Fruit fly (Drosophila melanogaster) whole organism, pupa: ENCODE results near the gene CG4691.
"Not testable (repeated sequence)": the region's sequence is repeated elsewhere in the genome, so short reads cannot be mapped to it uniquely, and the experiment has no call there.

Experiments used
- CG10348 ChIP-seq: fragments of 200-800 bp; sonication (Bioruptor generic); IDR thresholded peaks from 2 replicates; pipeline ENCODE4 v1.3.6; 2022; ENCODE audit warnings: missing biosample characterization, missing genetic modification characterization
- CG12605 ChIP-seq: fragments of 200-800 bp; sonication (Bioruptor generic); IDR thresholded peaks from 2 replicates; pipeline ENCODE4 v1.3.6; 2022; ENCODE audit warnings: missing biosample characterization, missing genetic modification characterization
- CG13204 ChIP-seq: fragments of 200-800 bp; sonication (Bioruptor generic); optimal IDR thresholded peaks from 2 replicates; lab custom pipeline; 2018; ENCODE audit warnings: missing biosample characterization, mild to moderate bottlenecking, missing genetic modification characterization, moderate library complexity
- CG14655 ChIP-seq: fragments of 200-800 bp; sonication (Bioruptor generic); optimal IDR thresholded peaks from 3 replicates; lab custom pipeline; 2017; ENCODE audit warnings: mild to moderate bottlenecking, missing biosample characterization, missing genetic modification reagents, missing genetic modification characterization
- CG15710 ChIP-seq: fragments of 200-800 bp; sonication (Bioruptor generic); optimal IDR thresholded peaks from 2 replicates; lab custom pipeline; 2018; ENCODE audit warnings: missing biosample characterization, mild to moderate bottlenecking, missing genetic modification characterization, moderate library complexity
- CG17806 ChIP-seq: fragments of 200-800 bp; sonication (Bioruptor generic); optimal IDR thresholded peaks from 2 replicates; lab custom pipeline; 2018; ENCODE audit warnings: missing biosample characterization, mild to moderate bottlenecking, missing genetic modification characterization, moderate library complexity
- CG32121 ChIP-seq: fragments of 200-800 bp; sonication (Bioruptor generic); IDR thresholded peaks from 2 replicates; pipeline ENCODE4 v1.3.6; 2022; ENCODE audit warnings: missing biosample characterization, missing genetic modification characterization
- CG4496 ChIP-seq: fragments of 200-800 bp; sonication (Bioruptor generic); IDR thresholded peaks from 3 replicates; pipeline ENCODE4 v1.3.6; 2022; ENCODE audit warnings: missing biosample characterization, missing genetic modification characterization
- CG8159 ChIP-seq: fragments of 200-800 bp; sonication (Bioruptor generic); optimal IDR thresholded peaks from 3 replicates; lab custom pipeline; 2018; ENCODE audit warnings: missing biosample characterization, mild to moderate bottlenecking, missing genetic modification characterization, moderate library complexity
- CG8301 ChIP-seq: fragments of 200-800 bp; sonication (Bioruptor generic); optimal IDR thresholded peaks from 2 replicates; lab custom pipeline; 2018; ENCODE audit warnings: missing biosample characterization, mild to moderate bottlenecking, missing genetic modification characterization
- CG9948 ChIP-seq: fragments of 200-800 bp; sonication (Bioruptor generic); optimal IDR thresholded peaks from 2 replicates; lab custom pipeline; 2018; ENCODE audit warnings: missing biosample characterization, mild to moderate bottlenecking, missing genetic modification characterization, moderate library complexity
- D1 ChIP-seq: fragments of 200-800 bp; sonication (Bioruptor generic); optimal IDR thresholded peaks from 2 replicates; lab custom pipeline; 2018; ENCODE audit warnings: missing biosample characterization, mild to moderate bottlenecking, missing genetic modification characterization, moderate library complexity
- EcR ChIP-seq: fragments of 200-800 bp; sonication (Bioruptor generic); optimal IDR thresholded peaks from 3 replicates; lab custom pipeline; 2019; ENCODE audit warnings: missing biosample characterization, missing genetic modification characterization, mild to moderate bottlenecking, moderate library complexity, missing genetic modification reagents
- Ets98B ChIP-seq: fragments of 200-800 bp; sonication (Bioruptor generic); IDR thresholded peaks from 2 replicates; pipeline ENCODE4 v1.3.6; 2022; ENCODE audit warnings: missing biosample characterization, missing genetic modification characterization
- Pif1A ChIP-seq: fragments of 200-800 bp; sonication (Bioruptor generic); optimal IDR thresholded peaks from 3 replicates; lab custom pipeline; 2016; ENCODE audit warnings: missing biosample characterization, missing genetic modification characterization
- Pif1B ChIP-seq: fragments of 200-800 bp; sonication (Bioruptor generic); optimal IDR thresholded peaks from 3 replicates; lab custom pipeline; 2016; ENCODE audit warnings: missing biosample characterization, missing genetic modification characterization
- Snoo ChIP-seq: fragments of 200-800 bp; sonication (Bioruptor generic); optimal IDR thresholded peaks from 3 replicates; lab custom pipeline; 2017; ENCODE audit warnings: missing biosample characterization, mild to moderate bottlenecking, missing genetic modification characterization, inconsistent platforms
- fd96Ca ChIP-seq: fragments of 200-800 bp; sonication (Bioruptor generic); IDR thresholded peaks from 3 replicates; pipeline ENCODE4 v1.3.6; 2022; ENCODE audit warnings: missing biosample characterization, missing genetic modification characterization
- gl ChIP-seq: fragments of 200-800 bp; sonication (Bioruptor generic); optimal IDR thresholded peaks from 2 replicates; lab custom pipeline; 2018; ENCODE audit warnings: missing biosample characterization, mild to moderate bottlenecking, missing genetic modification characterization
- rn ChIP-seq: fragments of 200-800 bp; sonication (Bioruptor generic); IDR thresholded peaks from 2 replicates; pipeline ENCODE4 v1.3.6; 2022; ENCODE audit warnings: missing biosample characterization, missing genetic modification characterization

The CG4691 gene

DNA sequence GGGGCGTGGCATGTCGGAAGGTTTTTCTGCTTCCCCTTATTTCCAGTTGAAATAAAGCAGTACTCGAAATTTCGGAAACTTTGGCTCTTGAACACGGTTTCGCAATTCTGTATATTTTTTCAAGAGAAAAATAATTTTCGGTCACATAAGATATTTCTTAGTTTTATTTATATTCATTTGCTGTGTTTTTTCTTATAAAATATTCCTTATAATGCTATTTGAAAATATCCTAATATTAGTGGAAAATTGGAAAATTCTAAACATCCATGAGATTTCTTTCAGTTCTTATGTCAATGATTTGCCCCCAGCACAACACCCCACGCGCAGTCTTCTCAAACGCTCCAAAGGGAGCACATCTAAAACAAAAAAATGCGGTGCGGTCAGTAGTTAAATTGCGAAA, at the start of gene CG4691:
Gene CG4691, plus strand, starts transcription at position 301 of the 400 bp plus-strand sequence.
- TF ChIP-seq CG13204 (GFP tag; lab: Kevin White, UChicago) (no peak), CG4496 (GFP tag; lab: Robert Waterston, UW) (no peak)

DNA sequence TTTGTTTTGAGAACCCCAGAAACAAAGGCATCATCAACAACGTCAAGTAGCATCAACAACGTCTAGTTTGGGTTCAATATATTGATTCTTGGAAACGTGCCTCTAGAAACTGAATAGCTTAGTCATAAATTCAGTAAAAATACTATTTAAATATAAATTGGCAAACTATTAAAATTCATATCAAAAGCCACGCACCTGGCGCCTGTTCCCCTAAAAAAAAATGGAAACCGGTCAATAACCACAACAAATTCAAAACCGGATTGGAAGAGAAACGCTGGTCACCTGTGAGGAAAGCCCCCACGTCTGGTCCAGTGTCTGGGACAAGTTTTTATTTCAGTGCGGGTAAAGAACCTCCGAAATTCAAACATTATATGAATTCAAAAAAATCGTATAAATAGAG, 48.3 kb upstream of the CG4691 start, which contains the start of gene CG15282:
Gene CG15282, plus strand, starts transcription at position 227 of the 400 bp plus-strand sequence.
- no peak for TF ChIP-seq CG13204 (GFP tag; lab: Kevin White, UChicago)
- TF ChIP-seq Snoo, result peak; percentile 54
- no peak for TF ChIP-seq fd96Ca
- TF ChIP-seq rn, result no peak
- TF ChIP-seq EcR (GFP tag; lab: Kevin White, UChicago), result no peak
- TF ChIP-seq CG10348 (GFP tag; lab: Robert Waterston, UW), result no peak

DNA sequence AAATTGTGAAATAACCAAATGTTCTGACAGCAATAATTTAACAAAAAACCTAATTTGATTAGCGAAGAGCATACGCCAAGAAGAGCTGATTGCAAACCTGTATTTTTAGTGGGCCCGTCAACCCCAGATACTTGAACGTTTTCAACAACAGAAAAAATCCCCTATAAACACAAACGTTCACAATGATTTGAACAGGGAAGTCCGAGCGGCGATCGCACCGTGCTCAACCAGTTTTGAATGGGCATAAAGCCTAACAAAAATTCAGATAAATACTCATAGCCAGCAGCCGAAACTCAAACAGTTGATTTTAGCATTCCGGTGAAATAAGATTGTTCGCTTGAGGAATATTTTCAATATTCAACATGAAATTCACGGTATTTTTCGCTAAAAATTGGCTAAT, 47.1 kb upstream of the CG4691 start, which contains the start of gene CG34165:
Gene CG34165, plus strand, starts transcription at position 284 of the 400 bp plus-strand sequence.
- TF ChIP-seq CG8159 (tag; lab: Kevin White, UChicago) (no peak), Pif1A (GFP tag; lab: Kevin White, UChicago) (no peak), CG4496 (GFP tag; lab: Robert Waterston, UW) (peak; percentile 44; the same call in 1 of the 3 replicates), CG9948 (no peak)
- TF ChIP-seq, all 21 proteins: peak for 1

DNA sequence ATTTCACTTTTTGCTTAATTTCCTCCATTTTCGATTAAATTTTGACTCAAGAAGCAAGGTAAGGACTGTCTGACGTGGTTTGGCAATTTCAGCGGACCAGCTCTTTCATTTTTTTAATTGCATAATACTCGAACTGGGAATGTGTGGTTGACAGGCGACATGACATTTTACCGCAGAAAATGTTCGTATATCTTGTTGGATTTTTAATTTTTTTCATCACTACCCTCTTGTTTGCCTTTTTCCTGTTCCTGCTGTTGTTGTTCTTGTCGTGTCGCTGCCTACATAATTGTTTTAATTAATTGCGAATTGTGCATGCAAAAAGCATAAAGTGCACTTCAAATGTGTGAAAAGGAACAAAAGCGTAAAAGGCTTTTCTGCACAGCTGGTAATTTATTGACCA, 30.5 kb upstream of the CG4691 start, which contains the start of gene CG42685:
Gene CG42685, minus strand, starts transcription at position 101 of the 400 bp plus-strand sequence.
- no peak for TF ChIP-seq CG13204 (GFP tag; lab: Kevin White, UChicago)
- TF ChIP-seq CG12605 (GFP tag; lab: Robert Waterston, UW), result no peak
- no peak for TF ChIP-seq gl (tag; lab: Kevin White, UChicago)
- no peak for TF ChIP-seq Snoo
- no peak for TF ChIP-seq CG10348 (GFP tag; lab: Robert Waterston, UW)
- no peak for TF ChIP-seq fd96Ca
- TF ChIP-seq, all 21 proteins: peak for 0

DNA sequence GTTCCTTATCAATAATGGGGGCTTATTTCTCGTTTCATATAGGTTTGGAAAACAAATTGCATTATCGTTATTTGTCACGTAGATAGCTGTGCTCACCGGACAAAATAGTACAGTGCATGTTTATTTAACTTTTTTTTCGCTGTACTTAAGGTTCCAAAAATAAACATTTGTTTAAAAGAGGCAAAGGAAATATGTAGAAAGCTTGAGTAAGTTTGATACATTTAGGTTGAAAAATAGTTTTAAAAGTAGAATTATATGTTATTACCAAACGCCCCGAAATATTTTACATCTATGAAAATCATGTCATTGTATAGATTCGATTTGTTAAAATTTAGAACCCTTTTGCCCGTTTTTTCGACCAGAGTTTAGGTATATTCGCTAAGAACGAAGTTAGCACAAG, 25.0 kb upstream of the CG4691 start, which contains the start of gene CG31835:
Gene CG31835, plus strand, starts transcription at position 301 of the 400 bp plus-strand sequence.
- TF ChIP-seq Snoo; CG17806; CG4496 (GFP tag; lab: Robert Waterston, UW): not testable (repeated sequence)
- TF ChIP-seq, all 21 proteins: peak for 0; not testable (repeated sequence) for 21

DNA sequence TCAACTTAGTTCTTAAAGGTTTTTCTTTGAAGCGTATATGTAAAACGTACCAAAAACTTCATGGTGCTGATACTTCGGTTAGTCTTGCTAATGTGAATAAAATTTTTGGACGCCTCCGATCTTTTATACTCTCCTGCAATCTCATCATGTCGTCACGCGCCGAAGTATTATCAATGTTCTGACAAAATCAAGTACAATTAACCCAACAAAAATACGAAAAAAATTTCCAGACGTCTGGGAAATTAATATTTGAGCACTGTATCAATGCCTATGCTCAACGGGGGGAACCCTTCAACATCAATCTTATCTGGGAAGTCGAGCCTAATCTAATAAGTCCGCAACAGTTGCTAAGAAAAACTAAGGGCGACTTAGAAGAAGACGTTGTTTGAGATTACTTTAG, 22.9 kb upstream of the CG4691 start, which contains the start of gene CG31775:
Gene CG31775, minus strand, starts transcription at position 101 of the 400 bp plus-strand sequence.
- not testable (repeated sequence) for TF ChIP-seq CG8301 (tag; lab: Kevin White, UChicago); CG4496 (GFP tag; lab: Robert Waterston, UW); Ets98B (GFP tag; lab: Robert Waterston, UW)
- TF ChIP-seq, all 21 proteins: peak for 0; not testable (repeated sequence) for 21

DNA sequence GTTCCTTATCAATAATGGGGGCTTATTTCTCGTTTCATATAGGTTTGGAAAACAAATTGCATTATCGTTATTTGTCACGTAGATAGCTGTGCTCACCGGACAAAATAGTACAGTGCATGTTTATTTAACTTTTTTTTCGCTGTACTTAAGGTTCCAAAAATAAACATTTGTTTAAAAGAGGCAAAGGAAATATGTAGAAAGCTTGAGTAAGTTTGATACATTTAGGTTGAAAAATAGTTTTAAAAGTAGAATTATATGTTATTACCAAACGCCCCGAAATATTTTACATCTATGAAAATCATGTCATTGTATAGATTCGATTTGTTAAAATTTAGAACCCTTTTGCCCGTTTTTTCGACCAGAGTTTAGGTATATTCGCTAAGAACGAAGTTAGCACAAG, 21.0 kb upstream of the CG4691 start, which contains the start of gene CG42585:
Gene CG42585, plus strand, starts transcription at position 301 of the 400 bp plus-strand sequence.
- not testable (repeated sequence) for TF ChIP-seq Pif1B; D1 (tag; lab: Kevin White, UChicago); CG15710 (tag; lab: Kevin White, UChicago)

DNA sequence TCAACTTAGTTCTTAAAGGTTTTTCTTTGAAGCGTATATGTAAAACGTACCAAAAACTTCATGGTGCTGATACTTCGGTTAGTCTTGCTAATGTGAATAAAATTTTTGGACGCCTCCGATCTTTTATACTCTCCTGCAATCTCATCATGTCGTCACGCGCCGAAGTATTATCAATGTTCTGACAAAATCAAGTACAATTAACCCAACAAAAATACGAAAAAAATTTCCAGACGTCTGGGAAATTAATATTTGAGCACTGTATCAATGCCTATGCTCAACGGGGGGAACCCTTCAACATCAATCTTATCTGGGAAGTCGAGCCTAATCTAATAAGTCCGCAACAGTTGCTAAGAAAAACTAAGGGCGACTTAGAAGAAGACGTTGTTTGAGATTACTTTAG, 18.8 kb upstream of the CG4691 start, which contains the start of gene CG42586:
Gene CG42586, minus strand, starts transcription at position 101 of the 400 bp plus-strand sequence.
- TF ChIP-seq CG32121; CG14655 (GFP tag; lab: Kevin White, UChicago); CG8301 (tag; lab: Kevin White, UChicago): not testable (repeated sequence)
- TF ChIP-seq, all 21 proteins: peak for 0; not testable (repeated sequence) for 21

DNA sequence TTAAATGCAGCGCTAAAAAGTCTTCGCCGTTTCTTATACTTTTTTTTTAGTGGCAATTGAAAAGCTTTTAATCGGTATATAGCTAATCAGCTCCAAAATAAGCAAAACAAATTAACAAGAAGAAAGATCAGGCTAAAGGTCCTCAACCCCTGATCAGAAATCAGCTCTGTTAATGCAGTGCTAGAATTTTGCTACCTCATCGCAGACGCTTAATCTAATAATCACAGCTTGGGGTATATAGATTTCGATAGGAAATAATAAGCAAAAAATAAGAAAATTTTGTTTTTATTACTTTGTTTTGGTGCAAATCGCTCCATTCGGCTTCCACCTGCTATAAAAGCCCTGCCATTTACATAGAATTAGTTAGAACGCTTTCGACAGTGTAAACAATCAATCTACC, 17.7 kb upstream of the CG4691 start, which contains the start of gene CG34166:
Gene CG34166, plus strand, starts transcription at position 301 of the 400 bp plus-strand sequence.
- not testable (repeated sequence) for TF ChIP-seq CG8301 (tag; lab: Kevin White, UChicago); CG8159 (tag; lab: Kevin White, UChicago); EcR (GFP tag; lab: Kevin White, UChicago)
